Worm (Caenorhabditis elegans): ENCODE results near the gene ttr-12.

ce11 chrV:20625260-20625659, 16.7 kb upstream of the ttr-12 start:
- TF ChIP-seq dmd-4 (tag; optimal IDR thresholded peaks at IDR 0.05; ENCODE audit: borderline replicate concordance) (no peak), pag-3 (tag; optimal IDR thresholded peaks at IDR 0.05; ENCODE audit: borderline replicate concordance) (no peak), ama-1 (optimal IDR thresholded peaks at IDR 0.05) (no peak), sox-4 (tag; optimal IDR thresholded peaks at IDR 0.05) (no peak), fkh-10 (GFP tag; optimal IDR thresholded peaks at IDR 0.05) (no peak), hlh-6 (tag; optimal IDR thresholded peaks at IDR 0.05) (no peak), ets-4 (tag; optimal IDR thresholded peaks at IDR 0.05) (no peak), pros-1 (tag; optimal IDR thresholded peaks at IDR 0.05) (no peak), nhr-11 (tag; optimal IDR thresholded peaks at IDR 0.05) (no peak), elt-4 (tag; optimal IDR thresholded peaks at IDR 0.05) (no peak), npax-4 (tag; optimal IDR thresholded peaks at IDR 0.05) (no peak), ceh-45 (GFP tag; IDR thresholded peaks at IDR 0.05) (no peak), mec-3 (tag; optimal IDR thresholded peaks at IDR 0.05; ENCODE audit: borderline replicate concordance) (no peak)

Measured in whole organism, late embryonic.